Worm (Caenorhabditis elegans): Measurements from ENCODE around the gene nhx-2.

The nhx-2 gene

ce11 chrII:7694745-7695144 lies 988 bp upstream of the nhx-2 start:
- TF ChIP-seq ceh-79 (tag; optimal IDR thresholded peaks at IDR 0.05) = no peak
- peak; percentile 62 for TF ChIP-seq nhr-80 (tag; optimal IDR thresholded peaks at IDR 0.05)

DNA sequence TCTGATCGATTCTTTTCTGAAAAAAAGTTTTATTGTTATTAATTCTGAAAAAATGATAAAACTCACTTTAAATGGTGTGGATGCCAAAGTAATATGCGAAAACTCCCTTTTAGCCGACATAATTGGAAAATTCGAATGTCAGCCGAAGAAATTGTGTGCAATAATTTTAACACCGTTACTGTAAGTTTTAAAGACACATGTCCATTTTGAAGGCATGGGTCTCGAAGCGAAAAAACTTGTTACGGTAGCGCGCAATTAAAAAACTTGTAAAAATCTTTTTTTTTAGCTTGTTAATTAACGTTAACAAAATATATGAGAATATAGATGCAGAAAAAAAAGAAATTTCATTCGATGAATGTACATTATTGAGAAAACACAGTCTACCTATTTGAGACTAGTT lies 3.4 kb downstream of the nhx-2 start, which contains the start of gene pid-1:
Gene pid-1 (minus strand): TSS at position 173 of the 400 bp plus-strand sequence.
- peak; percentile 51 for TF ChIP-seq madf-8 (GFP tag; conservative IDR thresholded peaks at IDR 0.05)
- peak; percentile 90 for TF ChIP-seq lsl-1 (GFP tag; optimal IDR thresholded peaks at IDR 0.05)
- TF ChIP-seq ztf-22 (GFP tag; optimal IDR thresholded peaks at IDR 0.05) = no peak
- TF ChIP-seq ceh-91 (GFP tag; IDR thresholded peaks at IDR 0.05) = 0 out of 2 replicates have a peak, but pooled peaks have one; percentile 10
- no peak for TF ChIP-seq B0019.2 (GFP tag; conservative IDR thresholded peaks at IDR 0.05)
- no peak for TF ChIP-seq nhr-90 (tag; optimal IDR thresholded peaks at IDR 0.05)
- no peak for TF ChIP-seq aptf-3 (GFP tag; IDR thresholded peaks at IDR 0.05)
- no peak for TF ChIP-seq nfya-2 (GFP tag; IDR thresholded peaks at IDR 0.05)
- no peak for TF ChIP-seq nfyb-1 (GFP tag; IDR thresholded peaks at IDR 0.05)
- TF ChIP-seq hmg-1.2 (GFP tag; IDR thresholded peaks at IDR 0.05) = no peak
- TF ChIP-seq lin-54 (GFP tag; optimal IDR thresholded peaks at IDR 0.05) = no peak
- TF ChIP-seq F57C9.4 (tag; optimal IDR thresholded peaks at IDR 0.05) = no peak
- no peak for TF ChIP-seq bed-1 (GFP tag; IDR thresholded peaks at IDR 0.05)
- TF ChIP-seq Y67H2A.10 (GFP tag; conservative IDR thresholded peaks at IDR 0.05) = no peak
- TF ChIP-seq snpc-4 (GFP tag; optimal IDR thresholded peaks at IDR 0.05) = no peak
- TF ChIP-seq snpc-4 (tag; optimal IDR thresholded peaks at IDR 0.05) = no peak
- TF ChIP-seq ets-4 (GFP tag; optimal IDR thresholded peaks at IDR 0.05) = no peak
- TF ChIP-seq lin-26 (GFP tag; IDR thresholded peaks at IDR 0.05) = no peak
- no peak for TF ChIP-seq Y95B8A.8 (GFP tag; IDR thresholded peaks at IDR 0.05)
- no peak for TF ChIP-seq hmg-20 (GFP tag; IDR thresholded peaks at IDR 0.05)
- TF ChIP-seq K12H6.12 (tag; optimal IDR thresholded peaks at IDR 0.05) = no peak
- TF ChIP-seq madf-6 (GFP tag; IDR thresholded peaks at IDR 0.05) = peak; percentile 68; the same call in 1 of the 2 replicates
- TF ChIP-seq dox-1 (GFP tag; IDR thresholded peaks at IDR 0.05) = no peak
- no peak for TF ChIP-seq hrde-1 (tag; optimal IDR thresholded peaks at IDR 0.05; ENCODE audit: borderline replicate concordance)
- no peak for TF ChIP-seq fkh-3 (tag; optimal IDR thresholded peaks at IDR 0.05)
- TF ChIP-seq ceh-79 (tag; optimal IDR thresholded peaks at IDR 0.05) = no peak
- TF ChIP-seq attf-5 (GFP tag; optimal IDR thresholded peaks at IDR 0.05) = no peak
- TF ChIP-seq T07F8.4 (tag; optimal IDR thresholded peaks at IDR 0.05) = no peak
- no peak for TF ChIP-seq hlh-12 (tag; optimal IDR thresholded peaks at IDR 0.05)
- TF ChIP-seq ceh-27 (GFP tag; optimal IDR thresholded peaks at IDR 0.05) = no peak
- peak; percentile 6 for TF ChIP-seq efl-1 (GFP tag; optimal IDR thresholded peaks at IDR 0.05)
- TF ChIP-seq nhr-27 (tag; optimal IDR thresholded peaks at IDR 0.05) = no peak
- no peak for TF ChIP-seq cebp-1 (GFP tag; IDR thresholded peaks at IDR 0.05)
- TF ChIP-seq cebp-1 (tag; optimal IDR thresholded peaks at IDR 0.05) = no peak
- TF ChIP-seq C17E4.6 (GFP tag; IDR thresholded peaks at IDR 0.05) = no peak
- peak; percentile 61 for TF ChIP-seq him-1 (tag; optimal IDR thresholded peaks at IDR 0.05)
- TF ChIP-seq ceh-58 (GFP tag; IDR thresholded peaks at IDR 0.05) = no peak
- peak; percentile 76 for TF ChIP-seq xnd-1 (tag; optimal IDR thresholded peaks at IDR 0.05)
- no peak for TF ChIP-seq Y79H2A.3 (GFP tag; conservative IDR thresholded peaks at IDR 0.05)
- TF ChIP-seq F52B5.7 (tag; optimal IDR thresholded peaks at IDR 0.05) = no peak
- no peak for TF ChIP-seq F37B4.10 (GFP tag; IDR thresholded peaks at IDR 0.05)
- no peak for TF ChIP-seq snpc-1.3 (tag; optimal IDR thresholded peaks at IDR 0.05; ENCODE audit: insufficient read depth)
- TF ChIP-seq hlh-26 (GFP tag; conservative IDR thresholded peaks at IDR 0.05) = no peak
- TF ChIP-seq let-607 (tag; optimal IDR thresholded peaks at IDR 0.05) = no peak
- no peak for TF ChIP-seq mes-4 (tag; optimal IDR thresholded peaks at IDR 0.05)
- no peak for TF ChIP-seq ceh-40 (GFP tag; IDR thresholded peaks at IDR 0.05)
- peak; percentile 84 for TF ChIP-seq F33H1.4 (GFP tag; IDR thresholded peaks at IDR 0.05)
